Worm (Caenorhabditis elegans): Measurements from ENCODE around the gene bud-31.
A peak's percentile ranks its signal among the peaks of the same experiment; 100 is the strongest.

bud-31 gene

ce11 chrIII:9697323-9697722 lies 1.0 kb upstream of the bud-31 start (continued):
- no peak for TF ChIP-seq madf-9 (GFP tag; conservative IDR thresholded peaks at IDR 0.05)

ce11 chrIII:9695379-9695778 lies 938 bp downstream of the bud-31 start:
- TF ChIP-seq lsy-2 (tag; optimal IDR thresholded peaks at IDR 0.05) (peak in 1 of 2 experiments; percentile 33), dpl-1 (GFP tag; optimal IDR thresholded peaks at IDR 0.05) (peak; percentile 32), nhr-6 (tag; optimal IDR thresholded peaks at IDR 0.05) (peak; percentile 39), hlh-30 (tag; optimal IDR thresholded peaks at IDR 0.05; ENCODE audit: insufficient read depth) (peak; percentile 13), daf-16 (GFP tag; optimal IDR thresholded peaks at IDR 0.05) (no peak), daf-16 (tag; optimal IDR thresholded peaks at IDR 0.05) (peak; percentile 16), nhr-25 (tag; optimal IDR thresholded peaks at IDR 0.05; ENCODE audit: borderline replicate concordance, insufficient read depth) (no peak), php-3 (GFP tag; IDR thresholded peaks at IDR 0.05) (no peak), mes-2 (tag; optimal IDR thresholded peaks at IDR 0.05; ENCODE audit: poor library complexity, severe bottlenecking) (peak; percentile 47)

- no peak for TF ChIP-seq lin-38 (GFP tag; IDR thresholded peaks at IDR 0.05)
- TF ChIP-seq daf-19 (GFP tag; conservative IDR thresholded peaks at IDR 0.05), result no peak
- no peak for TF ChIP-seq lin-39 (tag; optimal IDR thresholded peaks at IDR 0.05)
- TF ChIP-seq aha-1 (tag), result peak; percentile 9
- no peak for TF ChIP-seq zip-2 (tag; optimal IDR thresholded peaks at IDR 0.05)
- no peak for TF ChIP-seq nhr-111 (GFP tag; optimal IDR thresholded peaks at IDR 0.05)
Observed at ce11 chrIII:9694474-9694873, 1.8 kb downstream of the bud-31 start, which contains the start of gene set-3. Gene set-3, minus strand, starts transcription at chrIII:9694574.

ce11 chrIII:9690044-9690443 lies 6.3 kb downstream of the bud-31 start, which contains the start of gene best-5:
Gene best-5, minus strand, starts transcription at chrIII:9690253.
- TF ChIP-seq unc-62 (GFP tag; optimal IDR thresholded peaks at IDR 0.05 in 1 of 2) (peak in 1 of 2 experiments; percentile 17), unc-62 (tag; optimal IDR thresholded peaks at IDR 0.05) (no peak), php-3 (GFP tag; IDR thresholded peaks at IDR 0.05) (peak; percentile 68), dve-1 (tag; optimal IDR thresholded peaks at IDR 0.05; ENCODE audit: insufficient read depth) (peak; percentile 35), dmd-6 (GFP tag; IDR thresholded peaks at IDR 0.05) (no peak), Y105C5A.15 (GFP tag; IDR thresholded peaks at IDR 0.05) (no peak), tra-1 (GFP tag; IDR thresholded peaks at IDR 0.05) (no peak), Y48G9A.11 (GFP tag; IDR thresholded peaks at IDR 0.05) (no peak), snpc-4 (tag; optimal IDR thresholded peaks at IDR 0.05) (no peak), ces-1 (GFP tag; optimal IDR thresholded peaks at IDR 0.05) (no peak), daf-8 (GFP tag; IDR thresholded peaks at IDR 0.05) (no peak), tag-97 (GFP tag; IDR thresholded peaks at IDR 0.05) (no peak), jun-1 (tag; optimal IDR thresholded peaks at IDR 0.05) (no peak), set-16 (GFP tag; IDR thresholded peaks at IDR 0.05) (no peak), ceh-82 (tag; optimal IDR thresholded peaks at IDR 0.05) (no peak), T20F7.1 (GFP tag; optimal IDR thresholded peaks at IDR 0.05) (no peak), hlh-11 (tag; optimal IDR thresholded peaks at IDR 0.05) (peak; percentile 8), vab-7 (GFP tag; IDR thresholded peaks at IDR 0.05) (no peak), ceh-28 (tag; optimal IDR thresholded peaks at IDR 0.05) (no peak), ztf-11 (tag; optimal IDR thresholded peaks at IDR 0.05) (no peak), madf-9 (GFP tag; conservative IDR thresholded peaks at IDR 0.05) (no peak), lin-39 (tag; optimal IDR thresholded peaks at IDR 0.05) (no peak), sdz-12 (GFP tag; optimal IDR thresholded peaks at IDR 0.05) (no peak), snpc-1.2 (GFP tag; IDR thresholded peaks at IDR 0.05) (no peak), fkh-10 (GFP tag; optimal IDR thresholded peaks at IDR 0.05) (no peak), egl-43 (GFP tag; IDR thresholded peaks at IDR 0.05) (no peak), nhr-6 (tag; optimal IDR thresholded peaks at IDR 0.05) (no peak), zip-2 (tag; optimal IDR thresholded peaks at IDR 0.05) (no peak), aha-1 (tag) (no peak), lir-3 (tag; optimal IDR thresholded peaks at IDR 0.05) (no peak), nhr-41 (GFP tag; IDR thresholded peaks at IDR 0.05) (no peak), spr-3 (GFP tag; optimal IDR thresholded peaks at IDR 0.05) (no peak), F49E8.2 (tag; optimal IDR thresholded peaks at IDR 0.05; ENCODE audit: borderline replicate concordance) (no peak), nhr-25 (tag; optimal IDR thresholded peaks at IDR 0.05; ENCODE audit: borderline replicate concordance, insufficient read depth) (no peak), zfp-2 (tag; optimal IDR thresholded peaks at IDR 0.05) (no peak), ceh-62 (tag; optimal IDR thresholded peaks at IDR 0.05) (no peak), nhr-10 (tag; optimal IDR thresholded peaks at IDR 0.05) (no peak)
